Fruit fly (Drosophila melanogaster) whole organism, embryonic: ENCODE data around the gene nwk.

Source experiments
- BEAF-32 ChIP-seq: fragments of 200-800 bp; sonication (Bioruptor generic); optimal IDR thresholded peaks from 3 replicates; lab custom pipeline; 2017; ENCODE audit warnings: missing biosample characterization, missing genetic modification characterization, mild to moderate bottlenecking, moderate library complexity, missing genetic modification reagents
- CG11093 ChIP-seq: fragments of 200-800 bp; sonication (Bioruptor generic); IDR thresholded peaks from 3 replicates; pipeline ENCODE4 v1.3.6; 2022; ENCODE audit warnings: missing biosample characterization, missing genetic modification characterization
- CG11560 ChIP-seq: fragments of 200-800 bp; sonication (Bioruptor generic); IDR thresholded peaks from 3 replicates; pipeline ENCODE4 v1.3.6; 2022; ENCODE audit warnings: missing biosample characterization, missing genetic modification characterization
- CG1233 ChIP-seq: fragments of 200-800 bp; sonication (Bioruptor generic); optimal IDR thresholded peaks from 4 replicates; lab custom pipeline; 2018; ENCODE audit warnings: missing biosample characterization, mild to moderate bottlenecking, missing genetic modification characterization
- CG13296 ChIP-seq: fragments of 200-800 bp; sonication (Bioruptor generic); optimal IDR thresholded peaks from 3 replicates; lab custom pipeline; 2018; ENCODE audit warnings: missing biosample characterization, mild to moderate bottlenecking, missing genetic modification characterization
- CG13894 ChIP-seq: fragments of 200-800 bp; sonication (Bioruptor generic); optimal IDR thresholded peaks from 3 replicates; lab custom pipeline; 2018; ENCODE audit warnings: missing biosample characterization, mild to moderate bottlenecking, missing genetic modification characterization, moderate library complexity
- CG15696 ChIP-seq: fragments of 200-800 bp; sonication (Bioruptor generic); optimal IDR thresholded peaks from 2 replicates; lab custom pipeline; 2019; ENCODE audit warnings: missing biosample characterization, mild to moderate bottlenecking, missing genetic modification characterization, moderate library complexity
- CG17328 ChIP-seq: fragments of 200-800 bp; sonication (Bioruptor generic); IDR thresholded peaks from 2 replicates; pipeline ENCODE4 v1.3.6; 2022; ENCODE audit warnings: missing biosample characterization, missing genetic modification characterization
- CG17612 ChIP-seq: fragments of 200-800 bp; sonication (Bioruptor generic); IDR thresholded peaks from 2 replicates; pipeline ENCODE4 v1.3.6; 2022; ENCODE audit warnings: missing biosample characterization, missing genetic modification characterization
- CG17829 ChIP-seq: fragments of 200-800 bp; optimal IDR thresholded peaks from 2 replicates; lab custom pipeline; 2019; ENCODE audit warnings: missing biosample characterization, mild to moderate bottlenecking, missing genetic modification characterization, moderate library complexity
- CG18476 ChIP-seq: fragments of 200-800 bp; sonication (Bioruptor generic); optimal IDR thresholded peaks from 2 replicates; lab custom pipeline; 2016; ENCODE audit warnings: missing biosample characterization, mild to moderate bottlenecking, missing genetic modification characterization
- CG2712 ChIP-seq: fragments of 200-800 bp; optimal IDR thresholded peaks from 3 replicates; lab custom pipeline; 2019; ENCODE audit warnings: missing biosample characterization, mild to moderate bottlenecking, missing genetic modification characterization, moderate library complexity
- CG31224 ChIP-seq: fragments of 200-800 bp; sonication (Bioruptor generic); IDR thresholded peaks from 2 replicates; pipeline ENCODE4 v1.3.6; 2022; ENCODE audit warnings: missing biosample characterization, missing genetic modification characterization
- CG33213 ChIP-seq: fragments of 200-800 bp; sonication (Bioruptor generic); optimal IDR thresholded peaks from 3 replicates; lab custom pipeline; 2016; ENCODE audit warnings: missing biosample characterization, missing genetic modification characterization
- CG33557 ChIP-seq: fragments of 200-800 bp; sonication (Bioruptor generic); optimal IDR thresholded peaks from 2 replicates; lab custom pipeline; 2019; ENCODE audit warnings: missing biosample characterization, mild to moderate bottlenecking, missing genetic modification characterization, moderate library complexity
- CG4854 ChIP-seq: fragments of 200-800 bp; sonication (Bioruptor generic); optimal IDR thresholded peaks from 2 replicates; lab custom pipeline; 2016; ENCODE audit warnings: missing biosample characterization, missing genetic modification characterization, inconsistent platforms
- CG6683 ChIP-seq: fragments of 200-800 bp; sonication (Bioruptor generic); optimal IDR thresholded peaks from 2 replicates; lab custom pipeline; 2017; ENCODE audit warnings: missing biosample characterization, mild to moderate bottlenecking, missing genetic modification characterization, missing genetic modification reagents
- CG7372 ChIP-seq: fragments of 200-800 bp; sonication (Bioruptor generic); IDR thresholded peaks from 2 replicates; pipeline ENCODE4 v1.3.6; 2022; ENCODE audit warnings: missing biosample characterization, missing genetic modification characterization
- CG7839 ChIP-seq: fragments of 200-800 bp; sonication (Bioruptor generic); optimal IDR thresholded peaks from 3 replicates; lab custom pipeline; 2018; ENCODE audit warnings: missing biosample characterization, mild to moderate bottlenecking, missing genetic modification characterization, moderate library complexity
- CG9437 ChIP-seq: fragments of 200-800 bp; sonication (Bioruptor generic); optimal IDR thresholded peaks from 2 replicates; lab custom pipeline; 2018; ENCODE audit warnings: missing biosample characterization, mild to moderate bottlenecking, missing genetic modification characterization
- Doc2 ChIP-seq: fragments of 200-800 bp; sonication (Bioruptor generic); IDR thresholded peaks from 2 replicates; pipeline ENCODE4 v1.3.6; 2022; ENCODE audit warnings: missing biosample characterization, missing genetic modification characterization
- HHEX ChIP-seq: fragments of 200-800 bp; sonication (Bioruptor generic); optimal IDR thresholded peaks from 3 replicates; lab custom pipeline; 2017; ENCODE audit warnings: missing biosample characterization, mild to moderate bottlenecking, missing genetic modification characterization, missing genetic modification reagents
- HLH54F ChIP-seq: fragments of 200-800 bp; sonication (Bioruptor generic); optimal IDR thresholded peaks from 3 replicates; lab custom pipeline; 2016; ENCODE audit warnings: missing biosample characterization, missing genetic modification characterization
- Lhr ChIP-seq: fragments of 200-800 bp; sonication (Bioruptor generic); optimal IDR thresholded peaks from 3 replicates; lab custom pipeline; 2017; ENCODE audit warnings: mild to moderate bottlenecking, missing biosample characterization, missing genetic modification reagents, missing genetic modification characterization
- Lpt ChIP-seq: fragments of >200 bp; optimal IDR thresholded peaks from 2 replicates; lab custom pipeline; 2018; ENCODE audit warnings: missing biosample characterization, missing genetic modification characterization
- MTF-1 ChIP-seq: fragments of 200-800 bp; sonication (Bioruptor generic); optimal IDR thresholded peaks from 2 replicates; lab custom pipeline; 2018; ENCODE audit warnings: missing biosample characterization, mild to moderate bottlenecking, missing genetic modification characterization, borderline replicate concordance
- Med ChIP-seq: fragments of 200-800 bp; sonication (Bioruptor generic); peaks from one replicate; lab custom pipeline; 2016; ENCODE audit warnings: missing biosample characterization, missing genetic modification characterization, mild to moderate bottlenecking, inconsistent platforms, moderate library complexity
- Six4 ChIP-seq: fragments of 200-800 bp; sonication (Bioruptor generic); optimal IDR thresholded peaks from 2 replicates; lab custom pipeline; 2016; ENCODE audit warnings: missing biosample characterization, missing genetic modification characterization
- Stat92E ChIP-seq, 3 experiments: fragments of >200 bp in 2 of 3; fragments of 200-800 bp in 1 of 3; sonication (Bioruptor generic) in 1 of 3; optimal IDR thresholded peaks; 2 replicates each; lab custom pipeline; 2017 to 2019; ENCODE audit warnings: missing biosample characterization in 3 of 3, missing genetic modification characterization in 3 of 3, mild to moderate bottlenecking in 1 of 3, moderate library complexity in 1 of 3
- Usf ChIP-seq: fragments of 200-800 bp; sonication (Bioruptor generic); optimal IDR thresholded peaks from 2 replicates; lab custom pipeline; 2017; ENCODE audit warnings: missing genotype, missing biosample characterization, missing genetic modification characterization
- ase ChIP-seq: fragments of 200-800 bp; sonication (Bioruptor generic); IDR thresholded peaks from 3 replicates; pipeline ENCODE4 v1.3.6; 2022; ENCODE audit warnings: missing biosample characterization, missing genetic modification characterization
- ash1 ChIP-seq: fragments of 200-800 bp; sonication (Bioruptor generic); optimal IDR thresholded peaks from 2 replicates; lab custom pipeline; 2018; ENCODE audit warnings: missing biosample characterization, mild to moderate bottlenecking, missing genetic modification characterization
- bbx ChIP-seq: fragments of 200-800 bp; sonication (Bioruptor generic); IDR thresholded peaks from 2 replicates; pipeline ENCODE4 v1.3.6; 2022; ENCODE audit warnings: missing biosample characterization, missing genetic modification characterization; ENCODE audit not compliant: partially characterized antibody
- bigmax ChIP-seq: fragments of 200-800 bp; sonication (Bioruptor generic); optimal IDR thresholded peaks from 2 replicates; lab custom pipeline; 2018; ENCODE audit warnings: missing biosample characterization, mild to moderate bottlenecking, missing genetic modification characterization
- crol ChIP-seq: fragments of 200-800 bp; sonication (Bioruptor generic); IDR thresholded peaks from 2 replicates; pipeline ENCODE4 v1.3.6; 2022; ENCODE audit warnings: missing biosample characterization, missing genetic modification characterization
- crp ChIP-seq, 2 experiments: fragments of 200-800 bp; sonication (Bioruptor generic); optimal IDR thresholded peaks; 2 replicates in 1 of 2; 3 replicates in 1 of 2; lab custom pipeline; 2017; ENCODE audit warnings: missing biosample characterization in 2 of 2, missing genetic modification characterization in 2 of 2, mild to moderate bottlenecking in 1 of 2, moderate library complexity in 1 of 2
- dimm ChIP-seq: fragments of 200-800 bp; sonication (Bioruptor generic); IDR thresholded peaks from 2 replicates; pipeline ENCODE4 v1.3.6; 2022; ENCODE audit warnings: missing biosample characterization, missing genetic modification characterization
- dmrt11E ChIP-seq: fragments of 200-800 bp; sonication (Bioruptor generic); optimal IDR thresholded peaks from 3 replicates; lab custom pipeline; 2018; ENCODE audit warnings: missing biosample characterization, mild to moderate bottlenecking, missing genetic modification characterization, moderate library complexity
- en ChIP-seq: fragments of 200-800 bp; sonication (Bioruptor generic); optimal IDR thresholded peaks from 2 replicates; lab custom pipeline; 2016; ENCODE audit warnings: missing biosample characterization, missing genetic modification characterization
- grau ChIP-seq: fragments of 200-800 bp; optimal IDR thresholded peaks from 3 replicates; lab custom pipeline; 2019; ENCODE audit warnings: missing biosample characterization, mild to moderate bottlenecking, missing genetic modification characterization, moderate library complexity
- ind ChIP-seq: fragments of 200-800 bp; sonication (Bioruptor generic); optimal IDR thresholded peaks from 3 replicates; lab custom pipeline; 2016; ENCODE audit warnings: missing biosample characterization, missing genetic modification characterization
- jigr1 ChIP-seq: fragments of 200-800 bp; sonication (Bioruptor generic); IDR thresholded peaks from 3 replicates; pipeline ENCODE4 v1.3.6; 2022; ENCODE audit warnings: missing biosample characterization, missing genetic modification characterization
- jumu ChIP-seq: fragments of 200-800 bp; sonication (Bioruptor generic); optimal IDR thresholded peaks from 3 replicates; lab custom pipeline; 2016; ENCODE audit warnings: missing biosample characterization, missing genetic modification characterization
- kah ChIP-seq: fragments of 200-800 bp; sonication (Bioruptor generic); optimal IDR thresholded peaks from 2 replicates; lab custom pipeline; 2018; ENCODE audit warnings: missing biosample characterization, mild to moderate bottlenecking, missing genetic modification characterization
- maf-S ChIP-seq: fragments of 200-800 bp; sonication (Bioruptor generic); optimal IDR thresholded peaks from 2 replicates; lab custom pipeline; 2016; ENCODE audit warnings: missing biosample characterization, missing genetic modification characterization
- pho ChIP-seq: fragments of 200-800 bp; sonication (Bioruptor generic); optimal IDR thresholded peaks from 2 replicates; lab custom pipeline; 2016; ENCODE audit warnings: missing biosample characterization, missing genetic modification characterization
- ro ChIP-seq: fragments of 200-800 bp; sonication (Bioruptor generic); IDR thresholded peaks from 2 replicates; pipeline ENCODE4 v1.3.6; 2022; ENCODE audit warnings: missing biosample characterization, missing genetic modification characterization
- z ChIP-seq: fragments of 200-800 bp; sonication (Bioruptor generic); IDR thresholded peaks from 3 replicates; pipeline ENCODE4 v1.3.6; 2022; ENCODE audit warnings: missing biosample characterization, missing genetic modification characterization
- zen ChIP-seq: fragments of 200-800 bp; sonication (Bioruptor generic); optimal IDR thresholded peaks from 3 replicates; lab custom pipeline; 2018; ENCODE audit warnings: missing biosample characterization, mild to moderate bottlenecking, missing genetic modification characterization, moderate library complexity

nwk gene

DNA sequence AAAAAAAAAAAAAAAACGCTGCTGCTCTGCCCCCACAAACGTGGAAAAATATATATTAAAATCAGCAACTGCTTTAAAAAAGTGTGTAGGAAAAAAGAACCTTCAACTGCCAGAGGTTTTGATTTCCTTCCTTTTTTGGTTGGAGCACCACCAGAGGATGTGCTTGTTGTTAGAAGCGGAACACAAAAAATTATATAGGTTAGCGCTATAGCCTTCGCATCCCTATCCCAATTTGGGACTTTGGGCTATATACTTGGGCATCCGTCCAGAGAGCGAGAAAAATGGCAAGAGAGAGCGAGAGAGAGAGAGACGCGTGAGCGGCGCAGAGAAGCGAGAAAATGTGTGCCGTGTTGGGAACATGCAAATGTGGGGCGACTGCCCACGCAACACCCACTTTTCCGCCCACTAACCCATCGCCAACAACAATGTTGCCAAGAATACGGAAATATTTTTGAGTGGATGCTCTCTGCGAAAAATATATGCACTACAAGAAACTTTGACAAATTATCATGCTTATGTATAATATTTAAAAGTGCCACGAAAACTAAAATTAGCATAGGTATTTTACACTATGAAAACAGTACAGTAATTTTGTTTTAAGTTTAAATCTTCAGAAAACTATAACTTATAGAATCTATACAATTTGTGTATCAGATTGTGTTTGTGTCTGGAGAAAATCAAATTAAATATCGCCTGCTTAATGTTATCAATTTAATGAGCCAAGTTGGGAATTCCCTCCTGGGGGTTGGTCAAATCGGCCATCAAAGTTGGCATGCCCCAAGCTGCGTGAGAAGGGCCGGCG lies 10.6 kb upstream of the nwk start:
- TF ChIP-seq bigmax (GFP tag; lab: Kevin White, UChicago) (no peak), CG13296 (GFP tag; lab: Kevin White, UChicago) (peak; percentile 70), CG9437 (GFP tag; lab: Kevin White, UChicago) (peak; percentile 29), Doc2 (GFP tag; lab: Robert Waterston, UW) (no peak), CG18476 (GFP tag; lab: Kevin White, UChicago) (no peak), CG1233 (GFP tag; lab: Kevin White, UChicago) (peak; percentile 21), CG13894 (peak; percentile 96), CG17829 (peak; percentile 50), Lpt (GFP tag; lab: Kevin White, UChicago) (no peak), dmrt11E (tag; lab: Kevin White, UChicago) (no peak), crp (GFP tag; optimal IDR thresholded peaks at IDR 0.05; lab: Kevin White, UChicago) (no peak), CG11560 (tag; lab: Robert Waterston, UW) (0 out of 3 replicates have a peak, but pooled peaks have one; percentile 8), ase (GFP tag; lab: Robert Waterston, UW) (no peak), jigr1 (GFP tag; lab: Robert Waterston, UW) (no peak), Stat92E (GFP tag; optimal IDR thresholded peaks at IDR 0.05; lab: Kevin White, UChicago) (no peak), Lhr (GFP tag; lab: Kevin White, UChicago) (no peak), en (GFP tag; lab: Kevin White, UChicago) (no peak), ind (GFP tag; lab: Kevin White, UChicago) (peak; percentile 19), CG33213 (no peak), jumu (GFP tag; lab: Kevin White, UChicago) (no peak), kah (GFP tag; lab: Kevin White, UChicago) (no peak), Med (GFP tag; lab: Kevin White, UChicago) (peak; percentile 82), z (no peak), ro (GFP tag; lab: Robert Waterston, UW) (no peak), dimm (GFP tag; lab: Robert Waterston, UW) (no peak), CG17328 (no peak), CG7372 (GFP tag; lab: Robert Waterston, UW) (no peak), bbx (GFP tag; lab: Robert Waterston, UW) (no peak), CG15696 (tag; lab: Kevin White, UChicago) (no peak), MTF-1 (GFP tag; lab: Kevin White, UChicago) (no peak), CG4854 (GFP tag; lab: Kevin White, UChicago) (no peak), CG6683 (GFP tag; lab: Kevin White, UChicago) (peak; percentile 35), grau (peak; percentile 69), HLH54F (GFP tag; lab: Kevin White, UChicago) (peak; percentile 49), maf-S (GFP tag; lab: Kevin White, UChicago) (no peak), CG17612 (no peak), pho (GFP tag; lab: Kevin White, UChicago) (no peak), ash1 (GFP tag; lab: Kevin White, UChicago) (no peak), BEAF-32 (GFP tag; lab: Kevin White, UChicago) (no peak), CG11093 (GFP tag; lab: Robert Waterston, UW) (no peak), HHEX (peak; percentile 44), CG33557 (GFP tag; lab: Kevin White, UChicago) (no peak), zen (tag; lab: Kevin White, UChicago) (no peak), crol (GFP tag; lab: Robert Waterston, UW) (no peak), Six4 (GFP tag; lab: Kevin White, UChicago) (no peak), CG31224 (GFP tag; lab: Robert Waterston, UW) (peak; percentile 28; the same call in 1 of the 2 replicates), CG7839 (tag; lab: Kevin White, UChicago) (peak; percentile 83), Usf (GFP tag; lab: Kevin White, UChicago) (no peak), CG2712 (peak; percentile 60)
